Fruit fly (Drosophila melanogaster) whole organism: ENCODE measurements around the gene 140up.

Experiments used
- CG8478 ChIP-seq: fragments of >200 bp; optimal IDR thresholded peaks from 2 replicates; lab custom pipeline; 2018; ENCODE audit warnings: inconsistent platforms
- Dll ChIP-seq: fragments of >200 bp; optimal IDR thresholded peaks from 2 replicates; lab custom pipeline; 2017
- pan ChIP-seq: fragments of >200 bp; optimal IDR thresholded peaks from 2 replicates; lab custom pipeline; 2017
- psq ChIP-seq: fragments of >200 bp; optimal IDR thresholded peaks from 2 replicates; lab custom pipeline; 2017
- usp ChIP-seq: fragments of >200 bp; optimal IDR thresholded peaks from 2 replicates; lab custom pipeline; 2017; ENCODE audit warnings: missing biosample characterization, missing genetic modification characterization, mixed read lengths

DNA sequence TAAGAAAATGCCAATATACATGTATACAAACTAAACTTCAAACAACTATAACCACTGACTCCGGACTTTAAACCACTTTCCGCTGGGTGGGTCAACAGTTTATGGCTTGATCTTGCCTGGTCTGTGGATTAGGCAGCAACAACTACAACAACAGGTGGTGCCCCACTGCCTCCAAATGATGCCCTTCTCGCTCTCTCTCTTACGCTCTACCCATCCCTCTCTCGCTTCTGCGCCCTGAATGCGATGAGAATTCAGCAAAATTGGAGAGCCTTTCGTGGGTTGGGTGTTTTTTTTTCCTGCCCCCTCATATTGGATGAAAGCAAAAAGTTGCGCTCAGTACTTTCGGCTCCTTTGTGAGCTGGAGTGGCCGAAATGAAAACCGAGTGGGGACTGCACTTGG, 15.6 kb upstream of the 140up start:
- TF ChIP-seq usp (no peak), pan (lab: Kevin White, UChicago) (no peak), Dll (lab: Kevin White, UChicago) (no peak), psq (lab: Kevin White, UChicago) (no peak), CG8478 (lab: Kevin White, UChicago) (no peak)
